Worm (Caenorhabditis elegans): Measurements from ENCODE around the gene Y51A2B.2.

Gene Y51A2B.2

ce11 chrV:18346080-18346479, 28.2 kb upstream of the Y51A2B.2 start (continued):
- TF ChIP-seq nfyb-1 (GFP tag; IDR thresholded peaks at IDR 0.05) (0 out of 2 replicates have a peak, but pooled peaks have one; percentile 57), B0336.3 (GFP tag; IDR thresholded peaks at IDR 0.05) (peak; percentile 77), D2030.7 (GFP tag; IDR thresholded peaks at IDR 0.05) (no peak), chd-7 (tag; optimal IDR thresholded peaks at IDR 0.05) (peak; percentile 55), mcd-1 (GFP tag; IDR thresholded peaks at IDR 0.05) (peak; percentile 53), K11D2.4 (GFP tag; IDR thresholded peaks at IDR 0.05) (peak; percentile 57; the same call in 1 of the 2 replicates), tlf-1 (GFP tag; optimal IDR thresholded peaks at IDR 0.05) (peak; percentile 72), atf-7 (tag; optimal IDR thresholded peaks at IDR 0.05) (peak; percentile 94), C06A6.2 (GFP tag; conservative IDR thresholded peaks at IDR 0.05) (0 out of 2 replicates have a peak, but pooled peaks have one; percentile 27), F22D6.2 (tag; optimal IDR thresholded peaks at IDR 0.05) (peak; percentile 73), nhr-80 (tag; optimal IDR thresholded peaks at IDR 0.05) (peak; percentile 99), let-526 (GFP tag; IDR thresholded peaks at IDR 0.05) (0 out of 2 replicates have a peak, but pooled peaks have one; percentile 13), let-607 (tag; optimal IDR thresholded peaks at IDR 0.05) (peak; percentile 22 to 76), repo-1 (tag; optimal IDR thresholded peaks at IDR 0.05) (peak; percentile 13), ets-4 (GFP tag; optimal IDR thresholded peaks at IDR 0.05) (peak; percentile 99), unc-62 (GFP tag; optimal IDR thresholded peaks at IDR 0.05) (peak; percentile 25), snpc-4 (GFP tag; optimal IDR thresholded peaks at IDR 0.05) (no peak), snpc-4 (tag; optimal IDR thresholded peaks at IDR 0.05) (peak in 2 of 4 experiments; percentile 5 to 76), F39B2.1 (GFP tag; IDR thresholded peaks at IDR 0.05) (no peak), tbp1 (GFP tag; optimal IDR thresholded peaks at IDR 0.05) (peak; percentile 58), ztf-22 (GFP tag; optimal IDR thresholded peaks at IDR 0.05) (peak; percentile 96)

- TF ChIP-seq nfyb-1 (GFP tag; IDR thresholded peaks at IDR 0.05) (0 out of 2 replicates have a peak, but pooled peaks have one; percentile 10), unc-130 (GFP tag; optimal IDR thresholded peaks at IDR 0.05) (no peak), ceh-27 (GFP tag; optimal IDR thresholded peaks at IDR 0.05) (no peak), Y79H2A.3 (GFP tag; conservative IDR thresholded peaks at IDR 0.05) (no peak), hmg-1.2 (GFP tag; IDR thresholded peaks at IDR 0.05) (no peak), hlh-12 (tag; optimal IDR thresholded peaks at IDR 0.05) (no peak)
These were observed 24.2 kb upstream of the Y51A2B.2 start, which contains the start of gene C08E8.3 for ce11 chrV:18350046-18350445. C08E8.3 (plus strand) TSS chrV:18350129.

- TF ChIP-seq dox-1 (GFP tag; IDR thresholded peaks at IDR 0.05): no peak
- TF ChIP-seq bed-1 (GFP tag; IDR thresholded peaks at IDR 0.05): no peak
- TF ChIP-seq ztf-22 (GFP tag; optimal IDR thresholded peaks at IDR 0.05): no peak
- TF ChIP-seq aptf-2 (GFP tag; conservative IDR thresholded peaks at IDR 0.05): no peak
- no peak for TF ChIP-seq cebp-1 (GFP tag; IDR thresholded peaks at IDR 0.05)
- TF ChIP-seq cebp-1 (tag; optimal IDR thresholded peaks at IDR 0.05): no peak
- TF ChIP-seq lin-35 (GFP tag; optimal IDR thresholded peaks at IDR 0.05): no peak
- TF ChIP-seq lsy-27 (tag; optimal IDR thresholded peaks at IDR 0.05; ENCODE audit: borderline replicate concordance, insufficient read depth): no peak
- no peak for TF ChIP-seq ets-4 (GFP tag; optimal IDR thresholded peaks at IDR 0.05)
- no peak for TF ChIP-seq ztf-18 (tag; optimal IDR thresholded peaks at IDR 0.05)
- no peak for TF ChIP-seq F22D6.2 (tag; optimal IDR thresholded peaks at IDR 0.05)
- TF ChIP-seq Y95B8A.8 (GFP tag; IDR thresholded peaks at IDR 0.05): no peak
These were observed 23.6 kb upstream of the Y51A2B.2 start, which contains the start of gene C08E8.11 for ce11 chrV:18350721-18351120. C08E8.11 (plus strand) TSS chrV:18351021.

Data from whole organism, young adult.